Fruit fly (Drosophila melanogaster): ENCODE results near the gene CCT1.

CCT1 gene

DNA sequence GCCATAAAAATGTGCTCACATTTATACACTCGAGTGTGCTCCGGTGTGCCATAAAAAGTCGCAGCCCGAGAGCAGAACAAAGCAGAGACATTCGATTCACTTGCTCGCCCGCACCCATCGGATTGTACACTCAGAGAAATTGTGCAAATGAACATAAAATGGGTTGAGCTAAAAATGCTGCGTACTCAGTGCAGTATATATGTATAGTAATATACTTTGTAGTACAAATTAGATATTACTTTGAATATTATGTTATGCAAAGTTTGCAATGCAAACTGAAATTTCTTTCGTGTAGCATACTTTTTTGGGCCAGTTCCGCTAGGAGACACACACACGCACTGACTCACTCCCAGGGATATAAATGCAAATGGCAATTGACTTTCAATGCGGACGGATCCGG, 12.4 kb upstream of the CCT1 start:
- TF ChIP-seq usp (GFP tag; optimal IDR thresholded peaks at IDR 0.05): no peak
- TF ChIP-seq Dll (optimal IDR thresholded peaks at IDR 0.05): no peak
- no peak for TF ChIP-seq CG8478 (optimal IDR thresholded peaks at IDR 0.05)
- no peak for TF ChIP-seq psq (optimal IDR thresholded peaks at IDR 0.05)
- TF ChIP-seq pan (optimal IDR thresholded peaks at IDR 0.05): no peak
- no peak for TF ChIP-seq EcR (GFP tag; optimal IDR thresholded peaks at IDR 0.05)

DNA sequence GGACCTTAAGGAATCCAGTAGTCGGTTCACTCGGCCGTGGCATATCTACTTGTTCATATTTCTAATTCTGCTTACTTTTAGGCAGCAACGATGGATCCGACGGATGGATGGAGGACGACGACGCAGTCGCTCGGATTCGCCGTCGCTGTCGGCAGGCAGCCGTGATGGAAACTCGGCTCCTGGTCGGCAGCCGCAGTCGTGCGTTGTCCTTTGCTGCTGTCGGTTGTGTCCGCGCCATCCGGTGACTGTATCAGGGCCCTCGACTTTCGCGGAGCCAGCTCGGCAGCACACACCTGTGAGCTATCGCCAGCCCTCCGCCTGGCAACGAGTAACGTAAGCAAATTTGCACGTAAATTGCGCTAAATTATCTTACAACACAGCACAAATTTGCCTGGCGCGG, 5.8 kb upstream of the CCT1 start, which contains the start of gene Octbeta1R:
Gene Octbeta1R (plus strand): TSS at position 191 of the 400 bp plus-strand sequence.
- TF ChIP-seq EcR (GFP tag; optimal IDR thresholded peaks at IDR 0.05) (no peak), usp (GFP tag; optimal IDR thresholded peaks at IDR 0.05) (no peak), psq (optimal IDR thresholded peaks at IDR 0.05) (no peak), Dll (optimal IDR thresholded peaks at IDR 0.05) (no peak), CG8478 (optimal IDR thresholded peaks at IDR 0.05) (no peak), pan (optimal IDR thresholded peaks at IDR 0.05) (no peak)

DNA sequence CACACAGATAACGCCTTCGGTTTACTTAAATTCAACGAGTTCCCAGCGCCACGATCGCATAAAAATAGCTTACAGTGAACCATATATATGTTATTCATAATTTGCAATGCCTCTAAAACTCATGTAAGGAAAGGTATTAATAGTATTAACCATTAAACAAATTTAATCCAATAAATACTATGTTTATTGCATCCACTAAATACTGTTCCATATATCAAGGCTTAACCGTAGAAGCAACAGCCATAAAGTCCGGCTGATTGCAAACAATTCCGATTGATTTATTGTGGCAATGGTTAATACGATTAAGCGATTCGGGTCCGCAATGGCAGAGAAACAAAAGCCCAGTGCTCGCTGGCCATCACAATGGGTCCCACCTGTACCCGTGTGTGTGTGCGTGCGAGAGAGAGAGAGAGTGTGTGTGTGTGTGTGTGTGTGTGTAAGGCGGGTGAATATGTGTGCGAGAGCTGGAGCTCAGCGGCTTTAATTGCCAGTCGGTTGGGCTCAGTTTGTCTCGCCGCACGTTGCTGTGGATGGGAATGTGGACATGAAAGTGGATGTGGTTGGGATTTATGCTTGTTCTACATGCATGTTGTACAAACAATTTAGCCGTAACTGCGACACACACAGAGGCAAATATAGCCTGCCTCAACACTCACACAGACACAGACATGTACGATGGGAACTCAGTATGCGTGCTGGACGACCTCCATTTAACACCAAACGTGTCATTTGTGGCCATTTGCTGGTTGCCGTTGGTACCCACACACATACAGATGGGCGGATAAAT, 3.5 kb upstream of the CCT1 start:
- no peak for TF ChIP-seq EcR (GFP tag; optimal IDR thresholded peaks at IDR 0.05)
- no peak for TF ChIP-seq pan (optimal IDR thresholded peaks at IDR 0.05)
- no peak for TF ChIP-seq CG8478 (optimal IDR thresholded peaks at IDR 0.05)
- TF ChIP-seq Dll (optimal IDR thresholded peaks at IDR 0.05): no peak
- no peak for TF ChIP-seq psq (optimal IDR thresholded peaks at IDR 0.05)
- no peak for TF ChIP-seq usp (GFP tag; optimal IDR thresholded peaks at IDR 0.05)

DNA sequence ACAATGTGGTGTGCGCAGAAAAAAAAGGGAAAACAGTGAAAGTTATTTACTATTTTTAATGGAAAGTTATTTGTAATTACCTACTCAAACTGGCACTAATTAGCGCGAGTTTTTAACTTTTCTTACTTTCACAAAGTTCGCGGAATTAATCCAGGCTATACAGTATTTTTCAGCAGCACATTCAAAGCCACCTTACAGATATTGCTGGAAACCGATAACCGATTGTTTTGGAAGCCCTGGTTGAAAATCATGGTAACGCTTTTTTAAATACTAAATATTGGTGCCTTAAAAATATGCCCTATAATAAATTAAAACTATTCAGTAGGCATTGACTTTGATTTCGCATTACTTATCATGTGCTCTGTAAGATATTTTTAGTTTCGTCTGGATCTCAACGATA, 1.5 kb upstream of the CCT1 start, which contains the start of gene tHMG2:
Gene tHMG2 (plus strand): TSS at position 187 of the 400 bp plus-strand sequence.
- TF ChIP-seq psq (optimal IDR thresholded peaks at IDR 0.05): no peak
- TF ChIP-seq EcR (GFP tag; optimal IDR thresholded peaks at IDR 0.05): no peak
- TF ChIP-seq usp (GFP tag; optimal IDR thresholded peaks at IDR 0.05): no peak
- TF ChIP-seq pan (optimal IDR thresholded peaks at IDR 0.05): no peak
- no peak for TF ChIP-seq Dll (optimal IDR thresholded peaks at IDR 0.05)
- TF ChIP-seq CG8478 (optimal IDR thresholded peaks at IDR 0.05): no peak

DNA sequence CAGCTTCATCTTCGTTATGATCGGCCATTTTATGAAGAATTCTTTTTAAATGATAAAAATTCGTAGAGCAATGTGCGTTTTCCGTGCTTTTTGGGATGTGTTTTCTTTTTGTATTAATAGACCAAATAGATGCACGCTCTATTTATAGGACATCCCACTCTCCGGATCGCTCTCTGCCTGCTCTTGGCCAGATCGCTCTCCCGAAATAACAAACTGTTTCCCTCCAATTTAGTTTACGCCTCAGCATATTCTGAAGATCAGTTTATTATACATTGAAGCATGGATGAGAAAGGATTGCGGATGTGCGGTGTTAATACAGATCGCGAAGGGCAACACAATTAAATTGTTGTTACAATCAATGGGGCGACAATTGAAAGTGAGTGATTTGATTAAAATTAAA, 2.4 kb downstream of the CCT1 start, which contains the start of gene CG5376:
Gene CG5376 (minus strand): TSS at position 101 of the 400 bp plus-strand sequence.
- no peak for TF ChIP-seq Dll (optimal IDR thresholded peaks at IDR 0.05)
- no peak for TF ChIP-seq CG8478 (optimal IDR thresholded peaks at IDR 0.05)
- no peak for TF ChIP-seq pan (optimal IDR thresholded peaks at IDR 0.05)
- no peak for TF ChIP-seq usp (GFP tag; optimal IDR thresholded peaks at IDR 0.05)
- TF ChIP-seq psq (optimal IDR thresholded peaks at IDR 0.05): no peak
- no peak for TF ChIP-seq EcR (GFP tag; optimal IDR thresholded peaks at IDR 0.05)

DNA sequence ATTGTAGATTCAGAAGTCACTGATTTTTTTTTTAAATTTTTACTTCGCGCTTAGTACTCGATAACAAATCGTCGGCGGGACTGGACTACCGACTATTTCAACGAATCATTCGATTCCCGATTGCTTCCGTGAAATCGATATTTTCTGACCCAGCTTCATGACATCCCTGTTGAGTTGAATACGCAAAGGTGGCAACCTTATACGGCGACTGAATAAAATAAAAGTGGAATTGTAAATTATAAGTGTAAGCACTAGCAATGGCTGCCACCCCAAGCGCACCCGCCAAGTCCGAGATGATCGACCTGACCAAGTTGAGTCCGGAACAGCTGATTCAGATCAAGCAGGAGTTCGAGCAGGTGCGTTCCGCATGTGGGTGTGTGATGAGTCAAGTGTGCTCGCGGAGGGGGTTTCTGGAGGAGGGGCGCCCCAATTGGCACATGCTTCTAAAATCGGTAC, 4.2 kb downstream of the CCT1 start, which contains the start of gene Pfdn5:
Gene Pfdn5 (plus strand): TSS at position 3 of the 456 bp plus-strand sequence.
- TF ChIP-seq EcR (GFP tag; optimal IDR thresholded peaks at IDR 0.05): no peak
- TF ChIP-seq usp (GFP tag; optimal IDR thresholded peaks at IDR 0.05): no peak
- TF ChIP-seq Dll (optimal IDR thresholded peaks at IDR 0.05): no peak
- no peak for TF ChIP-seq psq (optimal IDR thresholded peaks at IDR 0.05)
- TF ChIP-seq CG8478 (optimal IDR thresholded peaks at IDR 0.05): no peak
- TF ChIP-seq pan (optimal IDR thresholded peaks at IDR 0.05): no peak

DNA sequence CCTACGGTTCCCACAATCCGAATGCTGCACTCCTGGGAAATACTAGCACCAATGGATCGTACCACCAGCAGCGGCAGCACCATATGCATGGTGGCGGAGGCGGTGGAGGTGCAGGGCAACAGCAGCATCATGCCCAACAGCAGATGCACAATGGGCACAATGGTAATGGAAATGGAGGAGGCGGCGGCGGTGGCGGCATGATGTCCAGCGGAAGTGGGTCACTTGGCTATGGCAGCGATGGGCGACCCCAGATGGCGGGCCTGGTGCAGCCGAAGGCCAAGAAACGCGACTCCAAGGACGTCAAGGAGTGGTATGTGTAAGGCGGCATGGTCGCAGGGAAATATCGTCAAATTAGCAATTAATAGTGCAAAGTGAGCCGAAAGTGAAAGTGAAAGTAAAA, 7.7 kb downstream of the CCT1 start:
- TF ChIP-seq psq (optimal IDR thresholded peaks at IDR 0.05) (no peak), Dll (optimal IDR thresholded peaks at IDR 0.05) (no peak), usp (GFP tag; optimal IDR thresholded peaks at IDR 0.05) (no peak), EcR (GFP tag; optimal IDR thresholded peaks at IDR 0.05) (no peak), CG8478 (optimal IDR thresholded peaks at IDR 0.05) (no peak), pan (optimal IDR thresholded peaks at IDR 0.05) (no peak)

DNA sequence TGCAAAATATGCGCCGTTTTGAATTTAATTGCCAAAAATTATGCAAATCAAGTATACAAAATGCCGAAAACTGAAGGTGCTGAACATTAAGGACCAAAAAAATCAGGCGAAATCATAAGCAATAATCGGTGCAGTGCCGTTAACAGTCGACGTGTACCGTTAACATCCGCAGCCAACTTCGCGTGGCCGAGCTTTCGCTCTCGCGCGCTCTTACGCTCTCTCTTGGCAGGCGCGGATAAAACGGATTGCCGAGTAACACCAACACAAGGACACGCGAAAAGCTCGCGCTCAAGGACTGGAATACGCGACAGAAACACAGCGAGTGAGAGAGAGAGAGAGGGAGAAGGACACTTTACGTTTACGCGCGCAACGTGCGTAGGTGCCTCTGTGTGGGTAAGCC, 21.2 kb downstream of the CCT1 start:
- TF ChIP-seq EcR (GFP tag; optimal IDR thresholded peaks at IDR 0.05) (no peak), pan (optimal IDR thresholded peaks at IDR 0.05) (no peak), CG8478 (optimal IDR thresholded peaks at IDR 0.05) (no peak), Dll (optimal IDR thresholded peaks at IDR 0.05) (no peak), psq (optimal IDR thresholded peaks at IDR 0.05) (no peak), usp (GFP tag; optimal IDR thresholded peaks at IDR 0.05) (no peak)

DNA sequence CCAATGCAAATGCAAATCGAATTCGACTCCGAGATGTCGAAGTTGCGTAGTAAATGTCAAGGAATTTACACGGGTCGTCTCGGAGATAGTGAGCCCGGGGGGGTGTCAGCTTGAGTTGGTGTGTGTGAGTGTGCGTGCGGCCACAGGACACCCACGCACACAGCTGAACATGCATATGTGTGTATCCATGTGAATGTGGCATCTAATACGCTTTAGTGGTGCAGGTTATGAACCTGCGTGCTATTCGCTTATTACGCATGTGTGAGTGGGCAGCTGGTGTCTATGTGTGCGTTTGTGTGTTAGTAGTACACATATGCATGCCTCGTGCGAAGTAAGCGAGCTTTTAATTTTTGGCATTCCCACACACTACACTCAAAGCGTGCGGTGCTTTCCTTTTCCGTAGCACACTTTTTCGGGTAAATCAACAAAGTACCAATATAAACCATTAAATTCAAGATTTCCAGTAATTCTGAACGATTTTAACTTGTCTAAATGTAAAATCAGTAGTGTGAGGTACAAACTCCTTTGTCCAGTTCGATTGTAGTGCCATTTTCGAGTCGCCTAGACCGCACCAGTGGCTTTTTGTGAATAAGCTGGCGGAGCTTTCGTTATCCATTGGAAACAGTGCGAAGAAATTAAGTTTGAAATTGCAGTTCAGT, 22.3 kb downstream of the CCT1 start:
- TF ChIP-seq EcR (GFP tag; optimal IDR thresholded peaks at IDR 0.05) (no peak), usp (GFP tag; optimal IDR thresholded peaks at IDR 0.05) (no peak), CG8478 (optimal IDR thresholded peaks at IDR 0.05) (no peak), Dll (optimal IDR thresholded peaks at IDR 0.05) (no peak), psq (optimal IDR thresholded peaks at IDR 0.05) (no peak), pan (optimal IDR thresholded peaks at IDR 0.05) (no peak)

DNA sequence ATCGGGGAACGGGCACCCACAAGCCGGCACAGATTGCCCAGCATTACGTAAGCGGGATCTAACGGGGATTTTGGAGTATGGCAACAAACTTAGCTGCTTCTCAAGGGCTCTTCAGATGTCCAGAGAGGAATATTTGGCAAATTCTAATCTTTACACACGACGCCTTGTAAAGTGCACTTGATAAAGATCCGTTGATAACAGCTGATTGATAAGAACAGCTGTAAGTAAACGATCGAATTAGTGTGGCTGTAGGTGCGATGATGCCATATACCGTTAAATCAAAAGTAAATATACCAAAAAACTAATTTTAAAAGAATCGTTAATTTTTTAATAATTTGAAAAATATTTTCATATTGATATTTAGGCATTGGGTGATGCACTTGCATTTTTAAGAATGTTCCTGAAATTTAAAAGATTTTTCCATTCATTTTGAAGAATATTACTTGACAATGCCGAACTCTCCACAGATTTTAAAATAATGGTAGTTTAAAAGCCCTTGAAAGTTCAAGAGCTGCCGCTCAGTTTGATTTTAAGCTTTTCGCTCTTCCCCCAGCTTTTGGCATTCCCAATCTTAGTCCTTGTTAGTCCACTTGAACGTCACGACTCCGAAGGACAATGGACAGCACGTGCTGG, 23.2 kb downstream of the CCT1 start, which contains the start of the genes CG5377 and Nrx-1:
Gene CG5377 (minus strand): TSS at position 219 of the 633 bp plus-strand sequence.
Gene Nrx-1 (plus strand): TSS at position 574 of the 633 bp plus-strand sequence.
- TF ChIP-seq pan (optimal IDR thresholded peaks at IDR 0.05) (no peak), Dll (optimal IDR thresholded peaks at IDR 0.05) (no peak), psq (optimal IDR thresholded peaks at IDR 0.05) (no peak), CG8478 (optimal IDR thresholded peaks at IDR 0.05) (no peak), EcR (GFP tag; optimal IDR thresholded peaks at IDR 0.05) (no peak)

DNA sequence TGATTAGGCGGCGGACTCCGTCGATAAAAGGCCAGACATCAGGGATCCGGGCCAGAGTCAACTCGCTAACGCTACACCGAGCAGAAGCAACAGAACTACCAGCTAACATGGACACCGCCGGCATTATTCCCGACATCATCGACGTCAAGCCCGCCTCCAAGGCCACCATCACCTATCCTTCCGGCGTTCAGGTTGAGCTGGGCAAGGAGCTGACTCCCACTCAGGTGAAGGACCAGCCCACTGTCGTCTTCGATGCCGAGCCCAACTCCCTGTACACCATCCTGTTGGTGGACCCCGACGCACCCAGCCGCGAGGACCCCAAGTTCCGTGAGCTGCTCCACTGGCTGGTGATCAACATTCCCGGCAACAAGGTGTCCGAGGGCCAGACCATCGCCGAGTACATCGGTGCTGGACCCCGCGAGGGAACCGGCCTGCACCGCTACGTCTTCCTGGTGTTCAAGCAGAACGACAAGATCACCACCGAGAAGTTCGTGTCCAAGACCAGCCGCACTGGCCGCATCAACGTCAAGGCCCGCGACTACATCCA, 25.2 kb downstream of the CCT1 start, which contains the start of gene Pebp1:
Gene Pebp1 (plus strand): TSS at position 51 of the 547 bp plus-strand sequence.
- TF ChIP-seq usp (GFP tag; optimal IDR thresholded peaks at IDR 0.05) (no peak), Dll (optimal IDR thresholded peaks at IDR 0.05) (no peak), psq (optimal IDR thresholded peaks at IDR 0.05) (no peak), pan (optimal IDR thresholded peaks at IDR 0.05) (no peak), EcR (GFP tag; optimal IDR thresholded peaks at IDR 0.05) (no peak), CG8478 (optimal IDR thresholded peaks at IDR 0.05) (no peak)

Data from whole organism.